Fruit fly (Drosophila melanogaster) whole organism, prepupa: Measurements from ENCODE around the gene Mettl3.

Source experiments
- Blimp-1 ChIP-seq: fragments of 200-800 bp; sonication (Bioruptor generic); optimal IDR thresholded peaks from 3 replicates; lab custom pipeline; 2017; ENCODE audit warnings: missing biosample characterization, missing genetic modification characterization, mild to moderate bottlenecking, moderate library complexity, missing genetic modification reagents
- CG10631 ChIP-seq: fragments of 200-800 bp; sonication (Bioruptor generic); optimal IDR thresholded peaks from 2 replicates; lab custom pipeline; 2016; ENCODE audit warnings: missing biosample characterization, missing genetic modification characterization
- CG10669 ChIP-seq: fragments of 200-800 bp; sonication (Bioruptor generic); optimal IDR thresholded peaks from 3 replicates; lab custom pipeline; 2018; ENCODE audit warnings: missing biosample characterization, mild to moderate bottlenecking, missing genetic modification characterization, moderate library complexity
- CG11762 ChIP-seq: fragments of 200-800 bp; sonication (Bioruptor generic); optimal IDR thresholded peaks from 3 replicates; lab custom pipeline; 2016; ENCODE audit warnings: missing biosample characterization, missing genetic modification characterization; ENCODE audit not compliant: insufficient read depth
- CG15336 ChIP-seq: fragments of 200-800 bp; sonication (Bioruptor generic); IDR thresholded peaks from 2 replicates; pipeline ENCODE4 v1.3.6; 2022; ENCODE audit warnings: missing biosample characterization, missing genetic modification characterization
- CG1621 ChIP-seq: fragments of 200-800 bp; sonication (Bioruptor generic); optimal IDR thresholded peaks from 3 replicates; lab custom pipeline; 2018; ENCODE audit warnings: missing biosample characterization, mild to moderate bottlenecking, missing genetic modification characterization
- CG31627 ChIP-seq: fragments of 200-800 bp; sonication (Bioruptor generic); optimal IDR thresholded peaks from 3 replicates; lab custom pipeline; 2016; ENCODE audit warnings: missing biosample characterization, missing genetic modification characterization
- CG32006 ChIP-seq: fragments of 200-800 bp; sonication (Bioruptor generic); optimal IDR thresholded peaks from 3 replicates; lab custom pipeline; 2017; ENCODE audit warnings: missing biosample characterization, mild to moderate bottlenecking, missing genetic modification characterization
- CG3919 ChIP-seq: fragments of 200-800 bp; sonication (Bioruptor generic); optimal IDR thresholded peaks from 3 replicates; lab custom pipeline; 2016; ENCODE audit warnings: missing biosample characterization, missing genetic modification characterization
- CG4318 ChIP-seq: fragments of 200-800 bp; sonication (Bioruptor generic); optimal IDR thresholded peaks from 3 replicates; lab custom pipeline; 2017; ENCODE audit warnings: missing biosample characterization, mild to moderate bottlenecking, missing genetic modification characterization
- CG6276 ChIP-seq: fragments of 200-800 bp; sonication (Bioruptor generic); optimal IDR thresholded peaks from 2 replicates; lab custom pipeline; 2017; ENCODE audit warnings: missing biosample characterization, mild to moderate bottlenecking, missing genetic modification characterization
- CG6854 ChIP-seq: fragments of 200-800 bp; sonication (Bioruptor generic); optimal IDR thresholded peaks from 2 replicates; lab custom pipeline; 2017; ENCODE audit warnings: missing biosample characterization, mild to moderate bottlenecking, missing genetic modification characterization
- CG7368 ChIP-seq: fragments of 200-800 bp; sonication (Bioruptor generic); optimal IDR thresholded peaks from 3 replicates; lab custom pipeline; 2016; ENCODE audit warnings: missing biosample characterization, missing genetic modification characterization
- CG8119 ChIP-seq: fragments of 200-800 bp; sonication (Bioruptor generic); IDR thresholded peaks from 3 replicates; pipeline ENCODE4 v1.3.6; 2022; ENCODE audit warnings: missing biosample characterization, missing genetic modification characterization
- CG8319 ChIP-seq: fragments of 200-800 bp; sonication (Bioruptor generic); optimal IDR thresholded peaks from 3 replicates; lab custom pipeline; 2016; ENCODE audit warnings: missing biosample characterization, missing genetic modification characterization
- CG8632 ChIP-seq: fragments of 200-800 bp; sonication (Bioruptor generic); optimal IDR thresholded peaks from 3 replicates; lab custom pipeline; 2016; ENCODE audit warnings: missing biosample characterization, missing genetic modification characterization
- CG9139 ChIP-seq: fragments of 200-800 bp; sonication (Bioruptor generic); optimal IDR thresholded peaks from 3 replicates; lab custom pipeline; 2017; ENCODE audit warnings: missing biosample characterization, mild to moderate bottlenecking, missing genetic modification characterization
- Eip78C ChIP-seq: fragments of 200-800 bp; sonication (Bioruptor generic); peaks from one replicate; lab custom pipeline; 2016; ENCODE audit warnings: missing biosample characterization, missing genetic modification characterization
- Eip93F ChIP-seq: fragments of 200-800 bp; sonication (Bioruptor generic); optimal IDR thresholded peaks from 2 replicates; lab custom pipeline; 2016; ENCODE audit warnings: missing biosample characterization, mild to moderate bottlenecking, missing genetic modification characterization
- Ets96B ChIP-seq: fragments of 200-800 bp; optimal IDR thresholded peaks from 2 replicates; lab custom pipeline; 2019; ENCODE audit warnings: missing biosample characterization, mild to moderate bottlenecking, missing genetic modification characterization, moderate library complexity
- Gug ChIP-seq: fragments of 200-800 bp; sonication (Bioruptor generic); IDR thresholded peaks from 2 replicates; pipeline ENCODE4 v1.3.6; 2022; ENCODE audit warnings: missing biosample characterization, missing genetic modification characterization
- Hr38 ChIP-seq: sonication (Bioruptor generic); optimal IDR thresholded peaks from 2 replicates; lab custom pipeline; 2016; ENCODE audit warnings: missing biosample characterization, missing genetic modification characterization
- Hr39 ChIP-seq: fragments of 200-800 bp; sonication (Bioruptor generic); optimal IDR thresholded peaks from 2 replicates; lab custom pipeline; 2016; ENCODE audit warnings: missing biosample characterization, missing genetic modification characterization
- Hr4 ChIP-seq: fragments of 200-800 bp; sonication (Bioruptor generic); optimal IDR thresholded peaks from 3 replicates; lab custom pipeline; 2016; ENCODE audit warnings: missing biosample characterization, missing genetic modification characterization
- Lpt ChIP-seq: fragments of 200-800 bp; sonication (Bioruptor generic); optimal IDR thresholded peaks from 3 replicates; lab custom pipeline; 2016; ENCODE audit warnings: missing biosample characterization, missing genetic modification characterization
- Met ChIP-seq: fragments of 200-800 bp; sonication (Bioruptor generic); optimal IDR thresholded peaks from 3 replicates; lab custom pipeline; 2016; ENCODE audit warnings: missing biosample characterization, missing genetic modification characterization
- OdsH ChIP-seq: fragments of 200-800 bp; sonication (Bioruptor generic); optimal IDR thresholded peaks from 3 replicates; lab custom pipeline; 2016; ENCODE audit warnings: missing biosample characterization, missing genetic modification characterization
- Sox14 ChIP-seq: fragments of 200-800 bp; sonication (Bioruptor generic); optimal IDR thresholded peaks from 3 replicates; lab custom pipeline; 2016; ENCODE audit warnings: missing biosample characterization, missing genetic modification characterization
- achi ChIP-seq: fragments of 200-800 bp; sonication (Bioruptor generic); optimal IDR thresholded peaks from 3 replicates; lab custom pipeline; 2016; ENCODE audit warnings: missing biosample characterization, missing genetic modification characterization
- acj6 ChIP-seq: fragments of 200-800 bp; sonication (Bioruptor generic); optimal IDR thresholded peaks from 3 replicates; lab custom pipeline; 2016; ENCODE audit warnings: missing biosample characterization, missing genetic modification characterization
- cyc ChIP-seq: fragments of 200-800 bp; sonication (Bioruptor generic); optimal IDR thresholded peaks from 3 replicates; lab custom pipeline; 2016; ENCODE audit warnings: missing biosample characterization, missing genetic modification characterization
- dsx ChIP-seq: fragments of 200-800 bp; optimal IDR thresholded peaks from 3 replicates; lab custom pipeline; 2019; ENCODE audit warnings: missing biosample characterization, mild to moderate bottlenecking, missing genetic modification characterization, moderate library complexity; ENCODE audit not compliant: poor library complexity, severe bottlenecking
- eg ChIP-seq: fragments of 200-800 bp; sonication (Bioruptor generic); IDR thresholded peaks from 3 replicates; pipeline ENCODE4 v1.3.6; 2022; ENCODE audit warnings: missing biosample characterization, missing genetic modification characterization
- esn ChIP-seq: fragments of 200-800 bp; sonication (Bioruptor generic); optimal IDR thresholded peaks from 2 replicates; lab custom pipeline; 2016; ENCODE audit warnings: missing biosample characterization, mild to moderate bottlenecking, missing genetic modification characterization, moderate library complexity
- fd59A ChIP-seq: fragments of 200-800 bp; sonication (Bioruptor generic); optimal IDR thresholded peaks from 2 replicates; lab custom pipeline; 2017; ENCODE audit warnings: missing biosample characterization, mild to moderate bottlenecking, missing genetic modification characterization, missing genetic modification reagents
- fd85E ChIP-seq: fragments of 200-800 bp; sonication (Bioruptor generic); optimal IDR thresholded peaks from 3 replicates; lab custom pipeline; 2016; ENCODE audit warnings: missing biosample characterization, missing genetic modification characterization
- fkh ChIP-seq: fragments of 200-800 bp; sonication (Bioruptor generic); optimal IDR thresholded peaks from 3 replicates; lab custom pipeline; 2017; ENCODE audit warnings: missing biosample characterization, mild to moderate bottlenecking, missing genetic modification characterization, moderate library complexity
- net ChIP-seq: fragments of 200-800 bp; sonication (Bioruptor generic); optimal IDR thresholded peaks from 3 replicates; lab custom pipeline; 2016; ENCODE audit warnings: missing biosample characterization, missing genetic modification characterization
- pdm3 ChIP-seq: fragments of 200-800 bp; sonication (Bioruptor generic); optimal IDR thresholded peaks from 3 replicates; lab custom pipeline; 2016; ENCODE audit warnings: missing biosample characterization, missing genetic modification characterization
- salr ChIP-seq, 2 experiments: fragments of 200-800 bp; sonication (Bioruptor generic); optimal IDR thresholded peaks; 3 replicates each; lab custom pipeline; 2016 to 2018; ENCODE audit warnings: missing biosample characterization in 2 of 2, missing genetic modification characterization in 2 of 2, mild to moderate bottlenecking in 1 of 2
- spab ChIP-seq: fragments of 200-800 bp; sonication (Bioruptor generic); optimal IDR thresholded peaks from 2 replicates; lab custom pipeline; 2017; ENCODE audit warnings: missing biosample characterization, mild to moderate bottlenecking, missing genetic modification characterization, missing genetic modification reagents
- svp ChIP-seq: fragments of 200-800 bp; sonication (Bioruptor generic); peaks from one replicate; lab custom pipeline; 2016; ENCODE audit warnings: missing biosample characterization, missing genetic modification characterization
- topi ChIP-seq: fragments of 200-800 bp; sonication (Bioruptor generic); optimal IDR thresholded peaks from 3 replicates; lab custom pipeline; 2016; ENCODE audit warnings: missing biosample characterization, missing genetic modification characterization

Gene Mettl3

dm6 chr3R:24024123-24024522 is 7.8 kb upstream of the Mettl3 start (continued):
- TF ChIP-seq fd59A (GFP tag; lab: Kevin White, UChicago), result peak; percentile 22
- peak; percentile 74 for TF ChIP-seq dsx (GFP tag; lab: Kevin White, UChicago)
- TF ChIP-seq net (GFP tag; lab: Kevin White, UChicago), result peak; percentile 22
- peak; percentile 69 for TF ChIP-seq CG6276 (GFP tag; lab: Kevin White, UChicago)
- TF ChIP-seq fkh (GFP tag; lab: Kevin White, UChicago), result no peak
- peak; percentile 83 for TF ChIP-seq Eip78C (GFP tag; lab: Kevin White, UChicago)
- peak; percentile 68 for TF ChIP-seq CG10669 (GFP tag; lab: Kevin White, UChicago)
- TF ChIP-seq Met (GFP tag; lab: Kevin White, UChicago), result no peak
- no peak for TF ChIP-seq fd85E (GFP tag; lab: Kevin White, UChicago)
- TF ChIP-seq CG32006 (GFP tag; lab: Kevin White, UChicago), result peak; percentile 79
- TF ChIP-seq CG15336 (GFP tag; lab: Robert Waterston, UW), result peak; percentile 67
- TF ChIP-seq pdm3 (GFP tag; lab: Kevin White, UChicago), result peak; percentile 58
- peak; percentile 55 for TF ChIP-seq Ets96B
- no peak for TF ChIP-seq Eip93F (GFP tag; lab: Kevin White, UChicago)
- TF ChIP-seq Hr39 (GFP tag; lab: Kevin White, UChicago), result no peak
- TF ChIP-seq CG8632 (GFP tag; lab: Kevin White, UChicago), result no peak
- no peak for TF ChIP-seq CG31627 (GFP tag; lab: Kevin White, UChicago)
- TF ChIP-seq Sox14 (GFP tag; lab: Kevin White, UChicago), result peak; percentile 59
- TF ChIP-seq CG10631, result peak; percentile 52
- TF ChIP-seq achi (GFP tag; lab: Kevin White, UChicago), result peak; percentile 52
- peak; percentile 48 to 50 for TF ChIP-seq salr (GFP tag; optimal IDR thresholded peaks at IDR 0.05; lab: Kevin White, UChicago)
- TF ChIP-seq Gug (GFP tag; lab: Robert Waterston, UW), result peak; percentile 23; the same call in 1 of the 2 replicates
- TF ChIP-seq CG3919 (GFP tag; lab: Kevin White, UChicago), result peak; percentile 42
- TF ChIP-seq CG9139 (GFP tag; lab: Kevin White, UChicago), result no peak
- TF ChIP-seq spab (GFP tag; lab: Kevin White, UChicago), result peak; percentile 35
- TF ChIP-seq Blimp-1 (GFP tag; lab: Kevin White, UChicago), result no peak
- peak; percentile 53 for TF ChIP-seq CG4318 (GFP tag; lab: Kevin White, UChicago)
- peak; percentile 2 for TF ChIP-seq CG1621 (tag; lab: Kevin White, UChicago)

- TF ChIP-seq Hr38 (GFP tag; lab: Kevin White, UChicago), result no peak
- TF ChIP-seq svp, result no peak
- TF ChIP-seq esn (GFP tag; lab: Kevin White, UChicago), result no peak
- TF ChIP-seq CG6276 (GFP tag; lab: Kevin White, UChicago), result no peak
- TF ChIP-seq CG1621 (tag; lab: Kevin White, UChicago), result no peak
- TF ChIP-seq CG11762 (GFP tag; lab: Kevin White, UChicago), result no peak
- no peak for TF ChIP-seq achi (GFP tag; lab: Kevin White, UChicago)
- no peak for TF ChIP-seq CG9139 (GFP tag; lab: Kevin White, UChicago)
- TF ChIP-seq Sox14 (GFP tag; lab: Kevin White, UChicago), result no peak
- TF ChIP-seq fkh (GFP tag; lab: Kevin White, UChicago), result no peak
- TF ChIP-seq fd59A (GFP tag; lab: Kevin White, UChicago), result no peak
- no peak for TF ChIP-seq CG10631
- TF ChIP-seq Hr39 (GFP tag; lab: Kevin White, UChicago), result no peak
- TF ChIP-seq CG8119 (GFP tag; lab: Robert Waterston, UW), result no peak
- no peak for TF ChIP-seq CG6854
- TF ChIP-seq CG7368 (GFP tag; lab: Kevin White, UChicago), result no peak
These were observed 7.3 kb upstream of the Mettl3 start for dm6 chr3R:24024688-24025087.

- TF ChIP-seq topi (peak; percentile 11), svp (peak; percentile 77), OdsH (peak; percentile 27), cyc (GFP tag; lab: Kevin White, UChicago) (peak; percentile 33), Sox14 (GFP tag; lab: Kevin White, UChicago) (peak; percentile 35), CG9139 (GFP tag; lab: Kevin White, UChicago) (no peak), Ets96B (peak; percentile 12), acj6 (GFP tag; lab: Kevin White, UChicago) (peak; percentile 22), Hr4 (peak; percentile 25), fd59A (GFP tag; lab: Kevin White, UChicago) (no peak), eg (GFP tag; lab: Robert Waterston, UW) (peak; percentile 44; the same call in 2 of the 3 replicates), CG8632 (GFP tag; lab: Kevin White, UChicago) (no peak), Hr39 (GFP tag; lab: Kevin White, UChicago) (peak; percentile 53), CG8319 (GFP tag; lab: Kevin White, UChicago) (no peak), Lpt (GFP tag; lab: Kevin White, UChicago) (no peak), CG1621 (tag; lab: Kevin White, UChicago) (no peak), CG3919 (GFP tag; lab: Kevin White, UChicago) (peak; percentile 10), Met (GFP tag; lab: Kevin White, UChicago) (peak; percentile 47), pdm3 (GFP tag; lab: Kevin White, UChicago) (peak; percentile 47), CG31627 (GFP tag; lab: Kevin White, UChicago) (peak; percentile 40), CG8119 (GFP tag; lab: Robert Waterston, UW) (no peak), Eip78C (GFP tag; lab: Kevin White, UChicago) (peak; percentile 74)
These were observed 6.1 kb upstream of the Mettl3 start for dm6 chr3R:24025715-24026467.
